Worm (Caenorhabditis elegans): ENCODE measurements around the gene ced-6.

Gene ced-6

ce11 chrIII:5554884-5555500 is 40.6 kb upstream of the ced-6 start, which contains the start of the genes nmad-1 and hach-1:
nmad-1 (minus strand) TSS chrIII:5554934.
hach-1 (plus strand) TSS chrIII:5555450.
- TF ChIP-seq pag-3 (tag; optimal IDR thresholded peaks at IDR 0.05; ENCODE audit: borderline replicate concordance, insufficient read depth) (no peak), F16B12.6 (tag; optimal IDR thresholded peaks at IDR 0.05) (peak; percentile 24), dpl-1 (GFP tag; optimal IDR thresholded peaks at IDR 0.05) (peak; percentile 50 to 67 (median 58)), lin-35 (GFP tag; optimal IDR thresholded peaks at IDR 0.05) (peak; percentile 44 to 64), ceh-8 (GFP tag; optimal IDR thresholded peaks at IDR 0.05) (peak; percentile 74), ama-1 (optimal IDR thresholded peaks at IDR 0.05) (no peak), mef-2 (tag; optimal IDR thresholded peaks at IDR 0.05) (no peak), elt-2 (tag; optimal IDR thresholded peaks at IDR 0.05) (peak; percentile 64), nhr-19 (GFP tag; conservative IDR thresholded peaks at IDR 0.05) (peak; percentile 85), lin-13 (GFP tag; optimal IDR thresholded peaks at IDR 0.05) (peak; percentile 38), isw-1 (GFP tag; IDR thresholded peaks at IDR 0.05) (peak; percentile 53; the same call in 1 of the 2 replicates), mdl-1 (tag; optimal IDR thresholded peaks at IDR 0.05) (peak in 1 of 2 experiments; percentile 43), lsy-2 (tag; optimal IDR thresholded peaks at IDR 0.05) (peak; percentile 69 to 73), aly-2 (tag; optimal IDR thresholded peaks at IDR 0.05) (no peak), rnt-1 (tag; optimal IDR thresholded peaks at IDR 0.05) (peak; percentile 83), vab-15 (tag; optimal IDR thresholded peaks at IDR 0.05) (peak; percentile 7), fkh-8 (tag; optimal IDR thresholded peaks at IDR 0.05) (peak; percentile 23), unc-86 (tag; optimal IDR thresholded peaks at IDR 0.05) (peak; percentile 68), egl-13 (tag; optimal IDR thresholded peaks at IDR 0.05) (peak; percentile 70), snpc-4 (tag; optimal IDR thresholded peaks at IDR 0.05) (peak; percentile 75), lin-15B (tag; optimal IDR thresholded peaks at IDR 0.05) (peak; percentile 32), ztf-4 (tag; optimal IDR thresholded peaks at IDR 0.05) (peak; percentile 63), C16A3.4 (tag; optimal IDR thresholded peaks at IDR 0.05) (peak; percentile 77), lin-14 (GFP tag; optimal IDR thresholded peaks at IDR 0.05) (peak; percentile 81), nhr-85 (tag) (peak; percentile 89), nhr-11 (tag; optimal IDR thresholded peaks at IDR 0.05) (no peak), efl-1 (optimal IDR thresholded peaks at IDR 0.05) (peak; percentile 56 to 74), efl-1 (GFP tag; optimal IDR thresholded peaks at IDR 0.05 in 1 of 2) (peak; percentile 46 to 97), jun-1 (tag; optimal IDR thresholded peaks at IDR 0.05) (no peak), nhr-20 (tag; optimal IDR thresholded peaks at IDR 0.05) (peak; percentile 90), nhr-12 (tag; optimal IDR thresholded peaks at IDR 0.05) (no peak), C34B4.2 (tag; optimal IDR thresholded peaks at IDR 0.05) (no peak), swsn-7 (tag; optimal IDR thresholded peaks at IDR 0.05) (peak; percentile 84), blmp-1 (tag; optimal IDR thresholded peaks at IDR 0.05) (peak; percentile 43), irx-1 (tag; optimal IDR thresholded peaks at IDR 0.05) (peak; percentile 56), nhr-47 (tag; optimal IDR thresholded peaks at IDR 0.05) (peak; percentile 80), nhr-77 (tag; optimal IDR thresholded peaks at IDR 0.05) (no peak), snu-23 (GFP tag; optimal IDR thresholded peaks at IDR 0.05) (peak; percentile 89), tbx-2 (tag; optimal IDR thresholded peaks at IDR 0.05) (peak; percentile 72), hlh-4 (tag; optimal IDR thresholded peaks at IDR 0.05) (no peak), nhr-90 (tag; optimal IDR thresholded peaks at IDR 0.05; ENCODE audit: poor library complexity) (peak; percentile 78), lin-39 (tag; optimal IDR thresholded peaks at IDR 0.05) (peak; percentile 69), hpl-2 (GFP tag; optimal IDR thresholded peaks at IDR 0.05) (no peak), hlh-17 (GFP tag; optimal IDR thresholded peaks at IDR 0.05; ENCODE audit: borderline replicate concordance) (no peak), nhr-76 (tag; optimal IDR thresholded peaks at IDR 0.05) (no peak), ceh-90 (tag; optimal IDR thresholded peaks at IDR 0.05) (no peak), zag-1 (tag; optimal IDR thresholded peaks at IDR 0.05) (no peak), C04F5.9 (tag; optimal IDR thresholded peaks at IDR 0.05) (peak; percentile 27), ets-5 (GFP tag; IDR thresholded peaks at IDR 0.05) (no peak), grh-1 (GFP tag; IDR thresholded peaks at IDR 0.05) (peak; percentile 52; the same call in 1 of the 2 replicates), xbp-1 (tag; optimal IDR thresholded peaks at IDR 0.05) (peak; percentile 82), lir-3 (tag; optimal IDR thresholded peaks at IDR 0.05; ENCODE audit: poor library complexity) (peak; percentile 67), sox-4 (tag; optimal IDR thresholded peaks at IDR 0.05) (peak; percentile 59)

Data from whole organism, L1 larva.